Fruit fly (Drosophila melanogaster) whole organism, embryonic: Measurements from ENCODE around the gene CG10730.

ENCODE experiments used
- Blimp-1 ChIP-seq: fragments of 200-800 bp; sonication (Bioruptor generic); optimal IDR thresholded peaks from 3 replicates; lab custom pipeline; 2018; ENCODE audit warnings: missing biosample characterization, missing genetic modification characterization, mild to moderate bottlenecking, moderate library complexity, missing genetic modification reagents
- CG10267 ChIP-seq: fragments of 200-800 bp; sonication (Bioruptor generic); optimal IDR thresholded peaks from 2 replicates; lab custom pipeline; 2018; ENCODE audit warnings: missing biosample characterization, mild to moderate bottlenecking, missing genetic modification characterization, moderate library complexity
- CG10959 ChIP-seq: fragments of 200-800 bp; sonication (Bioruptor generic); IDR thresholded peaks from 2 replicates; pipeline ENCODE4 v1.3.6; 2022; ENCODE audit warnings: missing biosample characterization, missing genetic modification characterization
- CG12104 ChIP-seq: fragments of 200-800 bp; sonication (Bioruptor generic); optimal IDR thresholded peaks from 3 replicates; lab custom pipeline; 2016; ENCODE audit warnings: missing biosample characterization, missing genetic modification characterization
- CG1529 ChIP-seq: fragments of 200-800 bp; sonication (Bioruptor generic); optimal IDR thresholded peaks from 3 replicates; lab custom pipeline; 2018; ENCODE audit warnings: missing biosample characterization, missing genetic modification characterization
- CG15514 ChIP-seq: fragments of 200-800 bp; sonication (Bioruptor generic); optimal IDR thresholded peaks from 3 replicates; lab custom pipeline; 2017; ENCODE audit warnings: missing biosample characterization, missing genetic modification characterization, mild to moderate bottlenecking, moderate library complexity, missing genetic modification reagents
- CG17361 ChIP-seq: fragments of 200-800 bp; sonication (Bioruptor generic); IDR thresholded peaks from 3 replicates; pipeline ENCODE4 v1.3.6; 2022; ENCODE audit warnings: missing biosample characterization, missing genetic modification characterization
- CG1792 ChIP-seq: fragments of 200-800 bp; sonication (Bioruptor generic); optimal IDR thresholded peaks from 2 replicates; lab custom pipeline; 2016; ENCODE audit warnings: missing biosample characterization, missing genetic modification characterization
- CG18476 ChIP-seq: fragments of 200-800 bp; sonication (Bioruptor generic); optimal IDR thresholded peaks from 2 replicates; lab custom pipeline; 2016; ENCODE audit warnings: missing biosample characterization, mild to moderate bottlenecking, missing genetic modification characterization
- CG2202 ChIP-seq: fragments of 200-800 bp; sonication (Bioruptor generic); optimal IDR thresholded peaks from 2 replicates; lab custom pipeline; 2018; ENCODE audit warnings: missing biosample characterization, mild to moderate bottlenecking, missing genetic modification characterization
- CG3281 ChIP-seq: fragments of 200-800 bp; sonication (Bioruptor generic); optimal IDR thresholded peaks from 3 replicates; lab custom pipeline; 2017; ENCODE audit warnings: missing biosample characterization, mild to moderate bottlenecking, missing genetic modification characterization
- CG4282 ChIP-seq: fragments of 200-800 bp; sonication (Bioruptor generic); optimal IDR thresholded peaks from 2 replicates; lab custom pipeline; 2016; ENCODE audit warnings: missing biosample characterization, missing genetic modification characterization
- CG5245 ChIP-seq: fragments of 200-800 bp; sonication (Bioruptor generic); optimal IDR thresholded peaks from 3 replicates; lab custom pipeline; 2016; ENCODE audit warnings: missing biosample characterization, missing genetic modification characterization
- CG7963 ChIP-seq: fragments of 200-800 bp; sonication (Bioruptor generic); IDR thresholded peaks from 3 replicates; pipeline ENCODE4 v1.3.6; 2022; ENCODE audit warnings: missing biosample characterization, missing genetic modification characterization; ENCODE audit not compliant: partially characterized antibody
- CG8944 ChIP-seq: fragments of 200-800 bp; sonication (Bioruptor generic); optimal IDR thresholded peaks from 3 replicates; lab custom pipeline; 2016; ENCODE audit warnings: missing biosample characterization, missing genetic modification characterization
- CG9817 ChIP-seq: fragments of 200-800 bp; sonication (Bioruptor generic); optimal IDR thresholded peaks from 2 replicates; lab custom pipeline; 2018; ENCODE audit warnings: missing biosample characterization, mild to moderate bottlenecking, missing genetic modification characterization, moderate library complexity
- Camta ChIP-seq: fragments of 200-800 bp; sonication (Bioruptor generic); optimal IDR thresholded peaks from 2 replicates; lab custom pipeline; 2016; ENCODE audit warnings: missing biosample characterization, missing genetic modification characterization
- Dref ChIP-seq: fragments of 200-800 bp; sonication (Bioruptor generic); IDR thresholded peaks from 2 replicates; pipeline ENCODE4 v1.3.6; 2022; ENCODE audit warnings: missing biosample characterization, missing genetic modification characterization
- Eip74EF ChIP-seq, 2 experiments: fragments of 200-800 bp in 1 of 2; fragments of >200 bp in 1 of 2; sonication (Bioruptor generic) in 1 of 2; optimal IDR thresholded peaks; 2 replicates each; lab custom pipeline; 2017 to 2019; ENCODE audit warnings: missing biosample characterization in 2 of 2, missing genetic modification characterization in 2 of 2, mild to moderate bottlenecking in 1 of 2, moderate library complexity in 1 of 2
- Hmx ChIP-seq: fragments of 200-800 bp; sonication (Bioruptor generic); optimal IDR thresholded peaks from 2 replicates; lab custom pipeline; 2016; ENCODE audit warnings: missing biosample characterization, missing genetic modification characterization
- MTF-1 ChIP-seq: fragments of 200-800 bp; sonication (Bioruptor generic); optimal IDR thresholded peaks from 2 replicates; lab custom pipeline; 2018; ENCODE audit warnings: missing biosample characterization, mild to moderate bottlenecking, missing genetic modification characterization, borderline replicate concordance
- Max ChIP-seq: fragments of 200-800 bp; sonication (Bioruptor generic); optimal IDR thresholded peaks from 2 replicates; lab custom pipeline; 2016; ENCODE audit warnings: missing biosample characterization, mild to moderate bottlenecking, missing genetic modification characterization
- Nf-YA ChIP-seq: fragments of 200-800 bp; sonication (Bioruptor generic); IDR thresholded peaks from 2 replicates; pipeline ENCODE4 v1.3.6; 2022; ENCODE audit warnings: missing biosample characterization, missing genetic modification characterization
- PHDP ChIP-seq: fragments of 200-800 bp; sonication (Bioruptor generic); optimal IDR thresholded peaks from 3 replicates; lab custom pipeline; 2018; ENCODE audit warnings: missing biosample characterization, mild to moderate bottlenecking, missing genetic modification characterization, moderate library complexity
- Rfx ChIP-seq: fragments of 200-800 bp; sonication (Bioruptor generic); IDR thresholded peaks from 2 replicates; pipeline ENCODE4 v1.3.6; 2022; ENCODE audit warnings: missing biosample characterization, missing genetic modification characterization
- Six4 ChIP-seq: fragments of 200-800 bp; sonication (Bioruptor generic); optimal IDR thresholded peaks from 2 replicates; lab custom pipeline; 2016; ENCODE audit warnings: missing biosample characterization, missing genetic modification characterization
- Stat92E ChIP-seq, 3 experiments: fragments of >200 bp in 2 of 3; fragments of 200-800 bp in 1 of 3; sonication (Bioruptor generic) in 1 of 3; optimal IDR thresholded peaks; 2 replicates each; lab custom pipeline; 2017 to 2019; ENCODE audit warnings: missing biosample characterization in 3 of 3, missing genetic modification characterization in 3 of 3, mild to moderate bottlenecking in 1 of 3, moderate library complexity in 1 of 3
- ato ChIP-seq: fragments of 200-800 bp; sonication (Bioruptor generic); IDR thresholded peaks from 2 replicates; pipeline ENCODE4 v1.3.6; 2022; ENCODE audit warnings: missing biosample characterization, missing genetic modification characterization; ENCODE audit not compliant: partially characterized antibody
- btn ChIP-seq: fragments of 200-800 bp; sonication (Bioruptor generic); optimal IDR thresholded peaks from 2 replicates; lab custom pipeline; 2016; ENCODE audit warnings: missing biosample characterization, missing genetic modification characterization
- chm ChIP-seq: fragments of 200-800 bp; sonication (Bioruptor generic); IDR thresholded peaks from 2 replicates; pipeline ENCODE4 v1.3.6; 2022; ENCODE audit warnings: missing biosample characterization, missing genetic modification characterization
- disco-r ChIP-seq: fragments of 200-800 bp; sonication (Bioruptor generic); optimal IDR thresholded peaks from 2 replicates; lab custom pipeline; 2016; ENCODE audit warnings: missing biosample characterization, missing genetic modification characterization
- dm ChIP-seq: fragments of 200-800 bp; sonication (Bioruptor generic); optimal IDR thresholded peaks from 3 replicates; lab custom pipeline; 2016; ENCODE audit warnings: missing biosample characterization, missing genetic modification characterization
- dmrt99B ChIP-seq: fragments of 200-800 bp; sonication (Bioruptor generic); optimal IDR thresholded peaks from 2 replicates; lab custom pipeline; 2018; ENCODE audit warnings: missing biosample characterization, mild to moderate bottlenecking, missing genetic modification characterization, moderate library complexity
- dysf ChIP-seq: fragments of 200-800 bp; sonication (Bioruptor generic); IDR thresholded peaks from 3 replicates; pipeline ENCODE4 v1.3.6; 2022; ENCODE audit warnings: missing biosample characterization, missing genetic modification characterization
- eve ChIP-seq, 2 experiments: fragments of >200 bp; optimal IDR thresholded peaks; 2 replicates each; lab custom pipeline; 2017; ENCODE audit warnings: missing biosample characterization in 2 of 2, missing genetic modification characterization in 2 of 2
- ewg ChIP-seq: fragments of 200-800 bp; sonication (Bioruptor generic); optimal IDR thresholded peaks from 3 replicates; lab custom pipeline; 2017; ENCODE audit warnings: mild to moderate bottlenecking, missing biosample characterization, missing genetic modification reagents, missing genetic modification characterization
- exex ChIP-seq: fragments of 200-800 bp; sonication (Bioruptor generic); optimal IDR thresholded peaks from 4 replicates; lab custom pipeline; 2018; ENCODE audit warnings: missing biosample characterization, mild to moderate bottlenecking, missing genetic modification characterization, moderate library complexity
- fd3F ChIP-seq: fragments of 200-800 bp; sonication (Bioruptor generic); optimal IDR thresholded peaks from 2 replicates; lab custom pipeline; 2018; ENCODE audit warnings: missing biosample characterization, mild to moderate bottlenecking, missing genetic modification characterization, moderate library complexity
- grau ChIP-seq: fragments of 200-800 bp; optimal IDR thresholded peaks from 3 replicates; lab custom pipeline; 2019; ENCODE audit warnings: missing biosample characterization, mild to moderate bottlenecking, missing genetic modification characterization, moderate library complexity
- maf-S ChIP-seq: fragments of 200-800 bp; sonication (Bioruptor generic); optimal IDR thresholded peaks from 2 replicates; lab custom pipeline; 2016; ENCODE audit warnings: missing biosample characterization, missing genetic modification characterization
- pb ChIP-seq: fragments of 200-800 bp; sonication (Bioruptor generic); optimal IDR thresholded peaks from 3 replicates; lab custom pipeline; 2016; ENCODE audit warnings: missing biosample characterization, missing genetic modification characterization
- phol ChIP-seq: fragments of 200-800 bp; sonication (Bioruptor generic); optimal IDR thresholded peaks from 3 replicates; lab custom pipeline; 2018; ENCODE audit warnings: missing biosample characterization, mild to moderate bottlenecking, missing genetic modification characterization, moderate library complexity
- sc ChIP-seq, 3 experiments: fragments of >200 bp in 2 of 3; fragments of 200-800 bp in 1 of 3; sonication (Bioruptor generic) in 1 of 3; optimal IDR thresholded peaks; 2 replicates in 2 of 3; 3 replicates in 1 of 3; lab custom pipeline; 2017; ENCODE audit warnings: mild to moderate bottlenecking in 1 of 3, missing biosample characterization in 1 of 3, missing genetic modification characterization in 1 of 3, missing genetic modification reagents in 1 of 3
- sim ChIP-seq: fragments of 200-800 bp; sonication (Bioruptor generic); IDR thresholded peaks from 2 replicates; pipeline ENCODE4 v1.3.6; 2022; ENCODE audit warnings: missing biosample characterization, missing genetic modification characterization
- sqz ChIP-seq: fragments of 200-800 bp; sonication (Bioruptor generic); optimal IDR thresholded peaks from 3 replicates; lab custom pipeline; 2018; ENCODE audit warnings: missing biosample characterization, mild to moderate bottlenecking, missing genetic modification characterization
- tgo ChIP-seq: fragments of 200-800 bp; sonication (Bioruptor generic); IDR thresholded peaks from 3 replicates; pipeline ENCODE4 v1.3.6; 2022; ENCODE audit warnings: missing biosample characterization, missing genetic modification characterization
- vvl ChIP-seq: fragments of 200-800 bp; sonication (Bioruptor generic); IDR thresholded peaks from 2 replicates; pipeline ENCODE4 v1.3.6; 2022; ENCODE audit warnings: missing biosample characterization, missing genetic modification characterization
- wor ChIP-seq: fragments of 200-800 bp; sonication (Bioruptor generic); IDR thresholded peaks from 2 replicates; pipeline ENCODE4 v1.3.6; 2022; ENCODE audit warnings: missing biosample characterization, missing genetic modification characterization
- zfh2 ChIP-seq: fragments of 200-800 bp; sonication (Bioruptor generic); optimal IDR thresholded peaks from 2 replicates; lab custom pipeline; 2016; ENCODE audit warnings: missing biosample characterization, missing genetic modification characterization

CG10730 gene

DNA sequence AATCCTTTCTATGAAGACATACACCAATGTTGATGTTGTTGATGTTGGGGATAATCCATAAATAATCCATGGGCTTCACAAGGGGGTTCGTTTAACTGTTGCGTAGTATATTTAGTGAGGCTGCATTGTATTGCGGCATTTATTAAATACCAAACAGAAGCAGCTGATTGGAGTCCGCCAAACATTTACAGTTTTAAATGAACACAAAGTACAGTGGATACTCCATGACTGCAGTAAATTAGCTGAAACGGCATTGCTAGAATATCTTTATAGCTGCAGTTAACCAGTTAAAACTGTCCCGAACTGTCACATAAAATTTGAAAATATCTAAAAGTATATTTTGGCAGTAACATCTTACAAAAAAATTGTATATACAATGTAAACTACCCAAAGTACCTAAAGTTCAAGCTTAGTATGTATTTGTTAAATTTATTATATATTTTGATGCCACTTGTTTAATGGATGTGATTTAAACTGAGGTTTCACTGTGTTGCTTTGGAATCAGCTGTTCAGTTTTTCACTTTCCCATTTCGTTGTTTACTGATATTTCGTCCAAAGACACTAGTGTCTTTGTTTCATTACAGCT is 19.2 kb upstream of the CG10730 start, which contains the start of the genes CG10747 and Pyroxd1 (continued):
- TF ChIP-seq disco-r (peak; percentile 91), Rfx (GFP tag; lab: Robert Waterston, UW) (peak; percentile 98), CG10959 (GFP tag; lab: Robert Waterston, UW) (peak; percentile 79), CG5245 (GFP tag; lab: Kevin White, UChicago) (peak; percentile 94), ewg (peak; percentile 92), Six4 (GFP tag; lab: Kevin White, UChicago) (peak; percentile 93), CG4282 (GFP tag; lab: Kevin White, UChicago) (peak; percentile 40), Dref (GFP tag; lab: Robert Waterston, UW) (peak; percentile 43), grau (tag; lab: Kevin White, UChicago) (peak; percentile 100), dm (GFP tag; lab: Kevin White, UChicago) (peak; percentile 82), Eip74EF (GFP tag; optimal IDR thresholded peaks at IDR 0.05; lab: Kevin White, UChicago) (peak in 1 of 2 experiments; percentile 95), Stat92E (GFP tag; optimal IDR thresholded peaks at IDR 0.05; lab: Kevin White, UChicago) (peak in 1 of 3 experiments; percentile 83), CG10267 (tag; lab: Kevin White, UChicago) (peak; percentile 89), vvl (peak; percentile 96), pb (GFP tag; lab: Kevin White, UChicago) (peak; percentile 85), dysf (peak; percentile 98), sim (GFP tag; lab: Robert Waterston, UW) (peak; percentile 84), ato (no peak), CG12104 (GFP tag; lab: Kevin White, UChicago) (peak; percentile 95), Max (peak; percentile 97), phol (peak; percentile 96), tgo (GFP tag; lab: Robert Waterston, UW) (peak; percentile 98), exex (peak; percentile 87), sqz (GFP tag; lab: Kevin White, UChicago) (no peak), btn (GFP tag; lab: Kevin White, UChicago) (peak; percentile 78), CG2202 (peak; percentile 81), fd3F (peak; percentile 97), CG8944 (GFP tag; lab: Kevin White, UChicago) (peak; percentile 94), Nf-YA (GFP tag; lab: Robert Waterston, UW) (peak; percentile 91), chm (peak; percentile 92), CG1529 (peak; percentile 94), wor (GFP tag; lab: Robert Waterston, UW) (peak; percentile 94), CG7963 (no peak), CG3281 (GFP tag; lab: Kevin White, UChicago) (peak; percentile 97), MTF-1 (GFP tag; lab: Kevin White, UChicago) (peak; percentile 80), CG9817 (tag; lab: Kevin White, UChicago) (peak; percentile 98), PHDP (tag; lab: Kevin White, UChicago) (peak; percentile 97), sc (optimal IDR thresholded peaks at IDR 0.05; lab: Kevin White, UChicago) (no peak), sc (GFP tag; optimal IDR thresholded peaks at IDR 0.05; lab: Kevin White, UChicago) (peak; percentile 94), CG18476 (GFP tag; lab: Kevin White, UChicago) (peak; percentile 94), Blimp-1 (GFP tag; lab: Kevin White, UChicago) (peak; percentile 93), CG15514 (GFP tag; lab: Kevin White, UChicago) (peak; percentile 89), dmrt99B (peak; percentile 97), zfh2 (GFP tag; lab: Kevin White, UChicago) (peak; percentile 97), maf-S (GFP tag; lab: Kevin White, UChicago) (peak; percentile 93), Camta (GFP tag; lab: Kevin White, UChicago) (peak; percentile 93), CG1792 (GFP tag; lab: Kevin White, UChicago) (peak; percentile 84), Hmx (GFP tag; lab: Kevin White, UChicago) (peak; percentile 94), eve (GFP tag; optimal IDR thresholded peaks at IDR 0.05; lab: Kevin White, UChicago) (no peak), CG17361 (GFP tag; lab: Robert Waterston, UW) (peak; percentile 98)
